Worm (Caenorhabditis elegans) whole organism, L2 larva: ENCODE measurements around the gene H17B01.2.

ENCODE experiments used
- C34F6.9 ChIP-seq: fragments of 150-350 bp; optimal IDR thresholded peaks from 2 replicates; lab custom pipeline; 2014; ENCODE audit warnings: missing biosample characterization, missing genetic modification characterization
- R02D3.7 ChIP-seq: fragments of 150-350 bp; optimal IDR thresholded peaks from 2 replicates; lab custom pipeline; 2014; ENCODE audit warnings: missing biosample characterization, missing genetic modification characterization
- ZK546.5 ChIP-seq: sonication (generic microtip); optimal IDR thresholded peaks from 2 replicates; lab custom pipeline; 2017; ENCODE audit warnings: missing biosample characterization, missing genetic modification characterization
- alr-1 ChIP-seq: fragments of 150-350 bp; optimal IDR thresholded peaks from 2 replicates; lab custom pipeline; 2014; ENCODE audit warnings: missing biosample characterization, missing genetic modification characterization
- blmp-1 ChIP-seq: sonication (generic microtip); optimal IDR thresholded peaks from 2 replicates; lab custom pipeline; 2017; ENCODE audit warnings: missing genetic modification characterization, mild to moderate bottlenecking, missing compliant biosample characterization, antibody characterized with exemption, moderate library complexity; ENCODE audit not compliant: insufficient read depth
- ceh-16 ChIP-seq: fragments of 150-350 bp; optimal IDR thresholded peaks from 2 replicates; lab custom pipeline; 2014; ENCODE audit warnings: missing biosample characterization, missing genetic modification characterization
- ceh-82 ChIP-seq: fragments of 150-350 bp; optimal IDR thresholded peaks from 2 replicates; lab custom pipeline; 2014; ENCODE audit warnings: missing biosample characterization, missing genetic modification characterization
- crh-2 ChIP-seq: sonication (generic microtip); optimal IDR thresholded peaks from 2 replicates; lab custom pipeline; 2017; ENCODE audit warnings: missing biosample characterization, missing genetic modification characterization
- elt-3 ChIP-seq: sonication (generic microtip); optimal IDR thresholded peaks from 2 replicates; lab custom pipeline; 2017; ENCODE audit warnings: missing biosample characterization, missing genetic modification characterization
- fos-1 ChIP-seq: fragments of 150-350 bp; optimal IDR thresholded peaks from 2 replicates; lab custom pipeline; 2014; ENCODE audit warnings: missing biosample characterization, missing genetic modification characterization
- gmeb-1 ChIP-seq: fragments of 150-350 bp; optimal IDR thresholded peaks from 2 replicates; lab custom pipeline; 2014; ENCODE audit warnings: missing biosample characterization, missing genetic modification characterization
- lin-11 ChIP-seq: fragments of 150-350 bp; sonication (generic microtip); optimal IDR thresholded peaks from 2 replicates; lab custom pipeline; 2014; ENCODE audit warnings: missing biosample characterization, missing genetic modification characterization, inconsistent platforms, mixed read lengths
- lin-13 ChIP-seq: fragments of 150-350 bp; optimal IDR thresholded peaks from 2 replicates; lab custom pipeline; 2014; ENCODE audit warnings: missing biosample characterization, missing genetic modification reagents, missing genetic modification characterization
- lsy-2 ChIP-seq, 2 experiments: fragments of 150-350 bp in 1 of 2; sonication (generic microtip) in 1 of 2; optimal IDR thresholded peaks; 2 replicates each; lab custom pipeline; 2014 to 2017; ENCODE audit warnings: missing biosample characterization in 2 of 2, missing genetic modification characterization in 2 of 2
- mab-5 ChIP-seq: fragments of 150-350 bp; optimal IDR thresholded peaks from 2 replicates; lab custom pipeline; 2014; ENCODE audit warnings: missing biosample characterization, missing genetic modification characterization
- mbf-1 ChIP-seq: sonication (generic microtip); optimal IDR thresholded peaks from 2 replicates; lab custom pipeline; 2017; ENCODE audit warnings: missing biosample characterization, missing genetic modification characterization
- nhr-11 ChIP-seq: fragments of 150-350 bp; optimal IDR thresholded peaks from 2 replicates; lab custom pipeline; 2014; ENCODE audit warnings: missing biosample characterization, missing genetic modification characterization
- nhr-12 ChIP-seq: fragments of 150-350 bp; optimal IDR thresholded peaks from 2 replicates; lab custom pipeline; 2014; ENCODE audit warnings: missing biosample characterization, missing genetic modification characterization
- nhr-129 ChIP-seq: fragments of 150-350 bp; optimal IDR thresholded peaks from 2 replicates; lab custom pipeline; 2014; ENCODE audit warnings: missing biosample characterization, missing genetic modification characterization
- nhr-23 ChIP-seq: fragments of 150-350 bp; optimal IDR thresholded peaks from 2 replicates; lab custom pipeline; 2014; ENCODE audit warnings: missing biosample characterization, missing genetic modification reagents, missing genetic modification characterization
- nhr-237 ChIP-seq: fragments of 150-350 bp; optimal IDR thresholded peaks from 2 replicates; lab custom pipeline; 2014; ENCODE audit warnings: missing biosample characterization, missing genetic modification characterization
- nhr-25 ChIP-seq: fragments of 150-350 bp; sonication (generic microtip); optimal IDR thresholded peaks from 3 replicates; lab custom pipeline; 2014; ENCODE audit warnings: missing biosample characterization, missing genetic modification characterization
- nhr-6 ChIP-seq: fragments of 150-350 bp; optimal IDR thresholded peaks from 2 replicates; lab custom pipeline; 2014; ENCODE audit warnings: missing biosample characterization, missing genetic modification characterization
- nhr-77 ChIP-seq: fragments of 150-350 bp; optimal IDR thresholded peaks from 2 replicates; lab custom pipeline; 2014; ENCODE audit warnings: missing biosample characterization, missing genetic modification characterization
- peb-1 ChIP-seq: fragments of 150-350 bp; optimal IDR thresholded peaks from 2 replicates; lab custom pipeline; 2014; ENCODE audit warnings: missing biosample characterization, missing genetic modification characterization
- sma-3 ChIP-seq: sonication (generic microtip); optimal IDR thresholded peaks from 2 replicates; lab custom pipeline; 2016; ENCODE audit warnings: missing genetic modification reagents, missing genetic modification characterization, missing compliant biosample characterization
- snpc-4 ChIP-seq: fragments of 150-350 bp; optimal IDR thresholded peaks from 2 replicates; lab custom pipeline; 2014; ENCODE audit warnings: missing biosample characterization, missing genetic modification characterization
- unc-39 ChIP-seq: fragments of 150-350 bp; optimal IDR thresholded peaks from 2 replicates; lab custom pipeline; 2014; ENCODE audit warnings: missing biosample characterization, missing genetic modification characterization
- unc-55 ChIP-seq: fragments of 150-350 bp; sonication (generic microtip); optimal IDR thresholded peaks from 3 replicates; lab custom pipeline; 2014; ENCODE audit warnings: missing biosample characterization, missing genetic modification reagents, missing genetic modification characterization
- ztf-1 ChIP-seq: fragments of 200-800 bp; sonication (Bioruptor generic); conservative IDR thresholded peaks from 2 replicates; pipeline ENCODE4 v1.3.6; 2022; ENCODE audit warnings: missing genetic modification characterization, missing compliant biosample characterization
- ztf-11 ChIP-seq: sonication (generic microtip); optimal IDR thresholded peaks from 2 replicates; lab custom pipeline; 2017; ENCODE audit warnings: missing biosample characterization, missing genetic modification characterization
- ztf-4 ChIP-seq: fragments of 150-350 bp; optimal IDR thresholded peaks from 2 replicates; lab custom pipeline; 2014; ENCODE audit warnings: missing biosample characterization, missing genetic modification characterization

H17B01.2 gene

ce11 chrII:1470515-1470966, at the start of gene H17B01.2:
Gene H17B01.2, plus strand, starts transcription at chrII:1470565.
- TF ChIP-seq nhr-6 (tag; lab: Kevin White, UChicago) (no peak), lin-11 (tag; lab: Kevin White, UChicago) (no peak)

ce11 chrII:1420806-1421463, 49.4 kb upstream of the H17B01.2 start:
- no peak for TF ChIP-seq nhr-129 (tag; lab: Kevin White, UChicago)
- no peak for TF ChIP-seq nhr-77 (tag; lab: Kevin White, UChicago)
- TF ChIP-seq mab-5 (tag; lab: Kevin White, UChicago): no peak
- TF ChIP-seq nhr-6 (tag; lab: Kevin White, UChicago): no peak
- no peak for TF ChIP-seq blmp-1 (tag; lab: Kevin White, UChicago)
- no peak for TF ChIP-seq elt-3 (tag; lab: Kevin White, UChicago)
- TF ChIP-seq lin-11 (tag; lab: Kevin White, UChicago): no peak
- TF ChIP-seq R02D3.7 (tag; lab: Kevin White, UChicago): no peak

ce11 chrII:1423660-1424059, 46.7 kb upstream of the H17B01.2 start, which contains the start of gene Y51H7C.10:
Gene Y51H7C.10, minus strand, starts transcription at chrII:1423760.
- no peak for TF ChIP-seq nhr-11
- no peak for TF ChIP-seq ztf-4 (tag; lab: Kevin White, UChicago)
- TF ChIP-seq snpc-4 (tag; lab: Kevin White, UChicago): no peak
- TF ChIP-seq ceh-16 (tag; lab: Kevin White, UChicago): no peak
- TF ChIP-seq nhr-6 (tag; lab: Kevin White, UChicago): no peak
- no peak for TF ChIP-seq mbf-1
- TF ChIP-seq lin-13 (GFP tag; lab: Kevin White, UChicago): no peak
- no peak for TF ChIP-seq nhr-25 (tag; lab: Kevin White, UChicago)
- no peak for TF ChIP-seq ztf-11 (tag; lab: Kevin White, UChicago)
- no peak for TF ChIP-seq nhr-77 (tag; lab: Kevin White, UChicago)
- no peak for TF ChIP-seq lsy-2 (tag; optimal IDR thresholded peaks at IDR 0.05; lab: Kevin White, UChicago)
- no peak for TF ChIP-seq nhr-237
- no peak for TF ChIP-seq unc-39 (tag; lab: Kevin White, UChicago)
- TF ChIP-seq sma-3 (GFP tag; lab: Kevin White, UChicago): no peak
- TF ChIP-seq peb-1: no peak
- TF ChIP-seq, all 48 proteins: peak for 0

ce11 chrII:1436715-1437114, 33.6 kb upstream of the H17B01.2 start:
- TF ChIP-seq fos-1: no peak
- TF ChIP-seq peb-1: no peak
- no peak for TF ChIP-seq ztf-1 (GFP tag; lab: Robert Waterston, UW)
- TF ChIP-seq ceh-82 (tag; lab: Kevin White, UChicago): no peak
- no peak for TF ChIP-seq unc-55
- no peak for TF ChIP-seq nhr-25 (tag; lab: Kevin White, UChicago)
- TF ChIP-seq ZK546.5 (tag; lab: Kevin White, UChicago): no peak
- TF ChIP-seq ztf-11 (tag; lab: Kevin White, UChicago): no peak
- no peak for TF ChIP-seq nhr-237
- no peak for TF ChIP-seq blmp-1 (tag; lab: Kevin White, UChicago)
- TF ChIP-seq alr-1 (tag; lab: Kevin White, UChicago): no peak
- no peak for TF ChIP-seq R02D3.7 (tag; lab: Kevin White, UChicago)
- TF ChIP-seq lin-11 (tag; lab: Kevin White, UChicago): no peak

- no peak for TF ChIP-seq nhr-12 (tag; lab: Kevin White, UChicago)
- TF ChIP-seq nhr-23 (tag; lab: Kevin White, UChicago): no peak
- TF ChIP-seq lsy-2 (tag; optimal IDR thresholded peaks at IDR 0.05; lab: Kevin White, UChicago): peak; percentile 31 to 69
- peak; percentile 29 for TF ChIP-seq C34F6.9 (tag; lab: Kevin White, UChicago)
- peak; percentile 30 for TF ChIP-seq nhr-129 (tag; lab: Kevin White, UChicago)
- peak; percentile 92 for TF ChIP-seq gmeb-1 (tag; lab: Kevin White, UChicago)
- TF ChIP-seq unc-55: peak; percentile 50
- TF ChIP-seq alr-1 (tag; lab: Kevin White, UChicago): no peak
- peak; percentile 25 for TF ChIP-seq crh-2 (tag; lab: Kevin White, UChicago)
- peak; percentile 88 for TF ChIP-seq R02D3.7 (tag; lab: Kevin White, UChicago)
These were observed 32.7 kb upstream of the H17B01.2 start, which contains the start of gene nol-6 for ce11 chrII:1437449-1438335. Gene nol-6, minus strand, starts transcription at chrII:1437499.
